Fruit fly (Drosophila melanogaster): ENCODE data around the gene CG9521.

dm6 chrX:14827643-14828042, 25.4 kb downstream of the CG9521 start:
- no peak for TF ChIP-seq Hey (tag; optimal IDR thresholded peaks at IDR 0.05)
- TF ChIP-seq CG3163 (GFP tag; optimal IDR thresholded peaks at IDR 0.05), result no peak
- TF ChIP-seq shn (GFP tag; optimal IDR thresholded peaks at IDR 0.05), result no peak
- TF ChIP-seq CG1832 (GFP tag; optimal IDR thresholded peaks at IDR 0.05), result no peak
- TF ChIP-seq pzg (GFP tag; optimal IDR thresholded peaks at IDR 0.05), result no peak
- no peak for TF ChIP-seq CG6272 (GFP tag; IDR thresholded peaks at IDR 0.05)
- no peak for TF ChIP-seq CG17328 (GFP tag; IDR thresholded peaks at IDR 0.05)

All from whole organism, embryonic.